Fruit fly (Drosophila melanogaster) whole organism, adult: ENCODE data around the gene CG18294.
"Not testable (repeated sequence)": the region's sequence is repeated elsewhere in the genome, so short reads cannot be mapped to it uniquely, and the experiment has no call there.

Source experiments
- CG11617 ChIP-seq: fragments of 200-800 bp; sonication (Bioruptor generic); optimal IDR thresholded peaks from 2 replicates; lab custom pipeline; 2017; ENCODE audit warnings: mild to moderate bottlenecking, missing biosample characterization, missing genetic modification reagents, missing genetic modification characterization
- CG12768 ChIP-seq: fragments of 200-800 bp; sonication (Bioruptor generic); optimal IDR thresholded peaks from 2 replicates; lab custom pipeline; 2017; ENCODE audit warnings: missing biosample characterization, missing genetic modification characterization, mild to moderate bottlenecking, moderate library complexity, missing genetic modification reagents
- CG14711 ChIP-seq: fragments of 200-800 bp; sonication (Bioruptor generic); optimal IDR thresholded peaks from 2 replicates; lab custom pipeline; 2018; ENCODE audit warnings: missing biosample characterization, mild to moderate bottlenecking, missing genetic modification characterization, moderate library complexity
- CG1620 ChIP-seq: fragments of 200-800 bp; sonication (Bioruptor generic); optimal IDR thresholded peaks from 2 replicates; lab custom pipeline; 2016; ENCODE audit warnings: missing biosample characterization, missing genetic modification characterization
- CG33017 ChIP-seq: fragments of 200-800 bp; sonication (Bioruptor generic); optimal IDR thresholded peaks from 2 replicates; lab custom pipeline; 2018; ENCODE audit warnings: missing biosample characterization, mild to moderate bottlenecking, missing genetic modification characterization, moderate library complexity
- CG5204 ChIP-seq: fragments of 200-800 bp; sonication (Bioruptor generic); optimal IDR thresholded peaks from 2 replicates; lab custom pipeline; 2016; ENCODE audit warnings: missing biosample characterization, missing genetic modification characterization
- CG7045 ChIP-seq: fragments of 200-800 bp; sonication (Bioruptor generic); optimal IDR thresholded peaks from 2 replicates; lab custom pipeline; 2017; ENCODE audit warnings: missing biosample characterization, mild to moderate bottlenecking, missing genetic modification characterization
- CG7101 ChIP-seq: fragments of 200-800 bp; sonication (Bioruptor generic); optimal IDR thresholded peaks from 2 replicates; lab custom pipeline; 2018; ENCODE audit warnings: missing biosample characterization, mild to moderate bottlenecking, missing genetic modification characterization, moderate library complexity
- Clk ChIP-seq: fragments of 200-800 bp; sonication (Bioruptor generic); optimal IDR thresholded peaks from 2 replicates; lab custom pipeline; 2017; ENCODE audit warnings: missing biosample characterization, missing genetic modification characterization
- Crg-1 ChIP-seq: fragments of 200-800 bp; sonication (Bioruptor generic); optimal IDR thresholded peaks from 2 replicates; lab custom pipeline; 2016; ENCODE audit warnings: missing biosample characterization, missing genetic modification characterization
- Hr96 ChIP-seq: fragments of 200-800 bp; sonication (Bioruptor generic); optimal IDR thresholded peaks from 2 replicates; lab custom pipeline; 2016; ENCODE audit warnings: missing biosample characterization, missing genetic modification characterization
- Mnt ChIP-seq: fragments of 200-800 bp; sonication (Bioruptor generic); optimal IDR thresholded peaks from 2 replicates; lab custom pipeline; 2016; ENCODE audit warnings: missing biosample characterization, mild to moderate bottlenecking, missing genetic modification characterization
- bab1 ChIP-seq: fragments of 200-800 bp; sonication (Bioruptor generic); optimal IDR thresholded peaks from 3 replicates; lab custom pipeline; 2019; ENCODE audit warnings: missing biosample characterization, mild to moderate bottlenecking, missing genetic modification characterization, moderate library complexity
- cic ChIP-seq: fragments of 200-800 bp; sonication (Bioruptor generic); optimal IDR thresholded peaks from 2 replicates; lab custom pipeline; 2017; ENCODE audit warnings: missing biosample characterization, mild to moderate bottlenecking, missing genetic modification characterization, moderate library complexity
- cnc ChIP-seq, 2 experiments: fragments of >200 bp; optimal IDR thresholded peaks; 2 replicates each; lab custom pipeline; 2017
- kay ChIP-seq: fragments of 200-800 bp; sonication (Bioruptor generic); peaks from one replicate; lab custom pipeline; 2016; ENCODE audit warnings: missing biosample characterization, missing genetic modification characterization, borderline replicate concordance
- ovo ChIP-seq: fragments of 200-800 bp; sonication (Bioruptor generic); optimal IDR thresholded peaks from 2 replicates; lab custom pipeline; 2016; ENCODE audit warnings: missing biosample characterization, missing genetic modification characterization
- pad ChIP-seq: fragments of 200-800 bp; sonication (Bioruptor generic); optimal IDR thresholded peaks from 3 replicates; lab custom pipeline; 2017; ENCODE audit warnings: missing biosample characterization, missing genetic modification characterization, mild to moderate bottlenecking, moderate library complexity, missing genetic modification reagents
- tj ChIP-seq: fragments of 200-800 bp; sonication (Bioruptor generic); optimal IDR thresholded peaks from 3 replicates; lab custom pipeline; 2017; ENCODE audit warnings: missing biosample characterization, mild to moderate bottlenecking, missing genetic modification characterization, moderate library complexity
- toe ChIP-seq: fragments of 200-800 bp; sonication (Bioruptor generic); optimal IDR thresholded peaks from 2 replicates; lab custom pipeline; 2016; ENCODE audit warnings: missing biosample characterization, missing genetic modification characterization

Gene CG18294

dm6 chr3L:19482014-19482413 is 6.6 kb upstream of the CG18294 start:
- no peak for TF ChIP-seq bab1 (GFP tag; lab: Kevin White, UChicago)
- no peak for TF ChIP-seq CG7101 (tag; lab: Kevin White, UChicago)
- no peak for TF ChIP-seq CG11617 (GFP tag; lab: Kevin White, UChicago)
- no peak for TF ChIP-seq Mnt (GFP tag; lab: Kevin White, UChicago)
- TF ChIP-seq Clk = no peak

- TF ChIP-seq kay (GFP tag; lab: Kevin White, UChicago) (no peak), Hr96 (no peak), CG14711 (no peak), bab1 (GFP tag; lab: Kevin White, UChicago) (no peak), CG12768 (GFP tag; lab: Kevin White, UChicago) (no peak), Mnt (GFP tag; lab: Kevin White, UChicago) (no peak), Clk (no peak), CG33017 (tag; lab: Kevin White, UChicago) (no peak), CG5204 (GFP tag; lab: Kevin White, UChicago) (no peak), cnc (optimal IDR thresholded peaks at IDR 0.05; lab: Kevin White, UChicago) (no peak), CG7101 (tag; lab: Kevin White, UChicago) (no peak), toe (no peak), Crg-1 (GFP tag; lab: Kevin White, UChicago) (no peak), ovo (no peak), pad (GFP tag; lab: Kevin White, UChicago) (no peak), CG7045 (GFP tag; lab: Kevin White, UChicago) (no peak), tj (GFP tag; lab: Kevin White, UChicago) (no peak), CG11617 (GFP tag; lab: Kevin White, UChicago) (no peak), cic (no peak), CG1620 (GFP tag; lab: Kevin White, UChicago) (no peak)
These were observed 5.8 kb upstream of the CG18294 start for dm6 chr3L:19481209-19481608.

DNA sequence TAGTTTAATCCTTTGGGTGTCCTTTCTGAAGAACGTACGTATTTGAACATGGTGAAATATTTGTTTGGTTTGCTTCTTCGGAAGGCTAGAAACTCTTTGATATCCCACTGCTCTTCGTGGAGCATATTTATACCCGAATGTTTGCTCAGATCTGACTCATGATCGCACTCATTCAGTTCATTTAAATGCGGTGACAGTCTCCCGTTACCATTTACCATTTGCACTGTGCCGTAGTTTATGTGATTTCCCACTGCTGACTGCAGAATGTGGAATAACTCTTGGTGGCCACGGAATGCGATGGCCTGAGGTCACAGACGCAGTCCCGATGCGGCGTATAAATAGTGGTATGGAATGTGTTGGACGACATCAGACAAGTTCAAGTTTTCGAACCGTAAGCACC is 3.2 kb downstream of the CG18294 start, which contains the start of the genes 825-Oak and CG12519:
825-Oak (minus strand) TSS at position 101 of the 400 bp plus-strand sequence.
CG12519 (plus strand) TSS at position 364 of the 400 bp plus-strand sequence.
- not testable (repeated sequence) for TF ChIP-seq CG7045 (GFP tag; lab: Kevin White, UChicago); CG33017 (tag; lab: Kevin White, UChicago); toe

DNA sequence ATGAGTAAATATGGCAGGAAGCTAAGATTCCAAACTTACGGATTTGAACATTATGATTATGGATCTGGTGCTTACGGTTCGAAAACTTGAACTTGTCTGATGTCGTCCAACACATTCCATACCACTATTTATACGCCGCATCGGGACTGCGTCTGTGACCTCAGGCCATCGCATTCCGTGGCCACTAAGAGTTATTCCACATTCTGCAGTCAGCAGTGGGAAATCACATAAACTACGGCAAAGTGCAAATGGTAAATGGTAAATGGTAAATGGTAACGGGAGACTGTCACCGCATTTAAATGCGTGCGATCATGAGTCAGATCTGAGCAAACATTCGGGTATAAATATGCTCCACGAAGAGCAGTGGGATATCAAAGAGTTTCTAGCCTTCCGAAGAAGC is 8.4 kb downstream of the CG18294 start, which contains the start of the genes CG14096 and CG32214:
CG14096 (minus strand) TSS at position 101 of the 400 bp plus-strand sequence.
CG32214 (plus strand) TSS at position 368 of the 400 bp plus-strand sequence.
- not testable (repeated sequence) for TF ChIP-seq CG12768 (GFP tag; lab: Kevin White, UChicago); toe; CG14711

dm6 chr3L:19464659-19465058 is 10.7 kb downstream of the CG18294 start, which contains the start of gene CG14095:
Gene CG14095 (minus strand): TSS chr3L:19464759.
- no peak for TF ChIP-seq CG7101 (tag; lab: Kevin White, UChicago)
- TF ChIP-seq CG14711 = no peak
- no peak for TF ChIP-seq toe
- TF ChIP-seq cic = no peak
- TF ChIP-seq pad (GFP tag; lab: Kevin White, UChicago) = no peak
- TF ChIP-seq ovo = no peak
- TF ChIP-seq CG7045 (GFP tag; lab: Kevin White, UChicago) = no peak
- no peak for TF ChIP-seq cnc (optimal IDR thresholded peaks at IDR 0.05; lab: Kevin White, UChicago)
- TF ChIP-seq CG1620 (GFP tag; lab: Kevin White, UChicago) = no peak
- TF ChIP-seq tj (GFP tag; lab: Kevin White, UChicago) = no peak
- no peak for TF ChIP-seq kay (GFP tag; lab: Kevin White, UChicago)

DNA sequence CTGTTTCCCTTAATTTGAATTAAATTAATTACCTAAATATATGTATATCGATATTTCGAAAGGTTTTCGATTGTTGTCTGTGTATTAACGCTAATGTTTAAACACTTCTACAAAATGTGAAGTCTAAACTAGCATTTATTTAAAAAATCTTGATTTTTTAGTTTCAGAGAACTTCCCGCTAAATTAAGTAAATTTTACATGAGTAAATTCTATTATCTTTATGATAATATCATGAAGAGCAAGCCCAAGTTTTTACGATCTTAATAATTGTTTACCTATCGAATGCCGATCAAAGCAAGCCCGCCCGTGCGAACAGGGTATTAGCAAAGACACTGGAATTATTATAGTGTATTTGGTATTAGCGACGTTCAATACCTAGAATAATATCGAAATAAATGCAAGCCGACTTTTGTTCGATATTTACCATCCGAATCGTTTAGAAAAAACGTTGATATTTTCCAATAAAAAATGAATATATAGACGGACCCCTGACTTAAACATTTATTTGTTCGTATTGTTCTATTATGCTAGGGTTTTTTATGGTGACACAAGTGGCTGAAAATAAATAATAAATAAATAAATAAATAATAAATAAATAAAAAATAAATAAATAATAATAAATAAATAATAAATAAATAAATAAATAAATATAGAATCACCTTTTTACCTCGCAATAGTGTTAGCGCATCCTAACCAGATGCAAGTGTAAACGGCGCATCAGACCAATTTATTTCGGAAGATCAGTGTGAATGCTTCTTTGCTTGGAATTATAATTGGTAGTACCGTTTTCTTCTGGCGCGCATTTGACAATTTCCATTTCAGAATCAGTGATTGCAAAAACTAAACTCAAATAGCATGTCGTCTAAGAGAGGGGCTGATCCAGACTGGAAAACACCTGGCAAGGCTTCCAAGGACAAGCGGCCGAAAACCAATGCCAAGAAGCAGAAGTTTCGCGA is 28.7 kb downstream of the CG18294 start, which contains the start of the genes CG33062 and Chd3:
CG33062 (minus strand) TSS at position 51 of the 956 bp plus-strand sequence.
Chd3 (plus strand) TSS at position 780 of the 956 bp plus-strand sequence.
- TF ChIP-seq cnc (optimal IDR thresholded peaks at IDR 0.05; lab: Kevin White, UChicago) (no peak), CG1620 (GFP tag; lab: Kevin White, UChicago) (no peak), Clk (no peak), Crg-1 (GFP tag; lab: Kevin White, UChicago) (no peak), CG7101 (tag; lab: Kevin White, UChicago) (no peak), kay (GFP tag; lab: Kevin White, UChicago) (no peak), CG14711 (no peak), bab1 (GFP tag; lab: Kevin White, UChicago) (no peak)

dm6 chr3L:19444092-19444491 is 31.3 kb downstream of the CG18294 start:
- no peak for TF ChIP-seq CG14711
- no peak for TF ChIP-seq tj (GFP tag; lab: Kevin White, UChicago)
- TF ChIP-seq CG7045 (GFP tag; lab: Kevin White, UChicago) = no peak
- TF ChIP-seq CG12768 (GFP tag; lab: Kevin White, UChicago) = no peak
- no peak for TF ChIP-seq CG5204 (GFP tag; lab: Kevin White, UChicago)
- no peak for TF ChIP-seq Hr96
- TF ChIP-seq cic = no peak
- no peak for TF ChIP-seq pad (GFP tag; lab: Kevin White, UChicago)
- no peak for TF ChIP-seq Mnt (GFP tag; lab: Kevin White, UChicago)
- no peak for TF ChIP-seq toe
- no peak for TF ChIP-seq CG33017 (tag; lab: Kevin White, UChicago)
- no peak for TF ChIP-seq Clk
